Worm (Caenorhabditis elegans) whole organism, late embryonic: ENCODE measurements around the gene zif-1.

Experiments
- ama-1 ChIP-seq: fragments of 150-350 bp; optimal IDR thresholded peaks from 2 replicates; lab custom pipeline; 2014
- elt-2 ChIP-seq: sonication (generic microtip); optimal IDR thresholded peaks from 2 replicates; lab custom pipeline; 2016; ENCODE audit warnings: missing genetic modification reagents, missing genetic modification characterization, missing compliant biosample characterization
- fkh-10 ChIP-seq: fragments of 150-350 bp; optimal IDR thresholded peaks from 2 replicates; lab custom pipeline; 2014; ENCODE audit warnings: missing biosample characterization, missing genetic modification reagents, missing genetic modification characterization
- pqm-1 ChIP-seq: sonication (generic microtip); optimal IDR thresholded peaks from 2 replicates; lab custom pipeline; 2016; ENCODE audit warnings: missing genetic modification characterization, missing compliant biosample characterization
- sox-4 ChIP-seq: sonication (generic microtip); optimal IDR thresholded peaks from 2 replicates; lab custom pipeline; 2017; ENCODE audit warnings: mild to moderate bottlenecking, missing genetic modification characterization, inconsistent platforms, missing compliant biosample characterization

DNA sequence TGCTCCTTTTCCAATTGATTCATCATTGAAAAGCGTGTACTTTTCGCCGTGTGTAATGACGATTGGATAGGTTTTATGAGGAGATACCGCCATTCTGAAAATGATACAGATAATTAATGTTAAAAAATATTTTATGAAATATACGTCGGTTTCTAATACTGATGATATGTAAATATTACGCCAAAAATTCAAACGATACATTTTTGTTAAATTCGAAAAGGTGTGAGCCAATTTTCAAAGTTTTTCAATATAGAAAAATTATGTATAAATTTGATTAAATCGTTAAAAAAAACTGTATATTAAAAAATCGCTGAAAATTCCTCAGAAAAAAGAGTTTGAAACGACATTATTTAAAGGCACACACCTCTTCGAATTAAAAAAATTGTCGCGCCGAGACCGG, 48.0 kb downstream of the zif-1 start, which contains the start of gene ikke-1:
- TF ChIP-seq ama-1 (lab: Kevin White, UChicago): no peak
- TF ChIP-seq fkh-10 (GFP tag; lab: Kevin White, UChicago): no peak
- no peak for TF ChIP-seq elt-2 (tag; lab: Kevin White, UChicago)
- no peak for TF ChIP-seq pqm-1 (tag; lab: Kevin White, UChicago)
- TF ChIP-seq sox-4 (tag; lab: Kevin White, UChicago): no peak
